Worm (Caenorhabditis elegans) whole organism, young adult: Measurements from ENCODE around the gene egg-3.

Experiments
- B0019.2 ChIP-seq: fragments of 200-800 bp; sonication (Bioruptor generic); conservative IDR thresholded peaks from 2 replicates; pipeline ENCODE4 v1.3.6; 2022; ENCODE audit warnings: missing genetic modification reagents, missing genetic modification characterization, missing compliant biosample characterization
- C17E4.6 ChIP-seq: fragments of 200-800 bp; sonication (Bioruptor generic); IDR thresholded peaks from 2 replicates; pipeline ENCODE4 v1.3.6; 2022; ENCODE audit warnings: missing genetic modification reagents, missing genetic modification characterization, missing compliant biosample characterization
- D2030.7 ChIP-seq: fragments of 200-800 bp; sonication (Bioruptor generic); IDR thresholded peaks from 2 replicates; pipeline ENCODE4 v1.3.6; 2022; ENCODE audit warnings: missing genetic modification reagents, missing genetic modification characterization, missing compliant biosample characterization
- F10E7.11 ChIP-seq: sonication (generic microtip); optimal IDR thresholded peaks from 2 replicates; lab custom pipeline; 2017; ENCODE audit warnings: mild to moderate bottlenecking, missing genetic modification characterization, moderate library complexity, missing compliant biosample characterization
- F33H1.4 ChIP-seq: fragments of 200-800 bp; sonication (Bioruptor generic); IDR thresholded peaks from 2 replicates; pipeline ENCODE4 v1.3.6; 2022; ENCODE audit warnings: missing genetic modification reagents, missing genetic modification characterization, missing compliant biosample characterization
- F37B4.10 ChIP-seq: fragments of 200-800 bp; sonication (Bioruptor generic); IDR thresholded peaks from 2 replicates; pipeline ENCODE4 v1.3.6; 2022; ENCODE audit warnings: missing genetic modification characterization, missing compliant biosample characterization
- F57A8.1 ChIP-seq: fragments of 200-800 bp; sonication (Bioruptor generic); optimal IDR thresholded peaks from 2 replicates; lab custom pipeline; 2018; ENCODE audit warnings: mild to moderate bottlenecking, missing genetic modification characterization, moderate library complexity, missing compliant biosample characterization
- K11D2.4 ChIP-seq: fragments of 200-800 bp; sonication (Bioruptor generic); IDR thresholded peaks from 2 replicates; pipeline ENCODE4 v1.3.6; 2022; ENCODE audit warnings: missing genetic modification reagents, missing genetic modification characterization, missing compliant biosample characterization
- K12H6.12 ChIP-seq: fragments of 200-800 bp; sonication (Bioruptor generic); optimal IDR thresholded peaks from 2 replicates; lab custom pipeline; 2018; ENCODE audit warnings: mild to moderate bottlenecking, missing genetic modification characterization, missing compliant biosample characterization
- T07F8.4 ChIP-seq: sonication (generic microtip); optimal IDR thresholded peaks from 2 replicates; lab custom pipeline; 2016; ENCODE audit warnings: mild to moderate bottlenecking, missing genetic modification characterization, moderate library complexity, missing compliant biosample characterization
- T26A5.8 ChIP-seq: sonication (generic microtip); optimal IDR thresholded peaks from 2 replicates; lab custom pipeline; 2016; ENCODE audit warnings: missing genetic modification characterization, missing compliant biosample characterization
- Y53G8AR.9 ChIP-seq: fragments of 200-800 bp; sonication (Bioruptor generic); conservative IDR thresholded peaks from 2 replicates; pipeline ENCODE4 v1.3.6; 2022; ENCODE audit warnings: missing genetic modification reagents, missing genetic modification characterization, missing compliant biosample characterization
- Y67H2A.10 ChIP-seq: fragments of 200-800 bp; sonication (Bioruptor generic); conservative IDR thresholded peaks from 2 replicates; pipeline ENCODE4 v1.3.6; 2022; ENCODE audit warnings: missing genetic modification reagents, missing genetic modification characterization, missing compliant biosample characterization
- Y79H2A.3 ChIP-seq: fragments of 200-800 bp; sonication (Bioruptor generic); conservative IDR thresholded peaks from 2 replicates; pipeline ENCODE4 v1.3.6; 2022; ENCODE audit warnings: missing genetic modification reagents, missing genetic modification characterization, missing compliant biosample characterization
- aptf-3 ChIP-seq: fragments of 200-800 bp; sonication (Bioruptor generic); IDR thresholded peaks from 2 replicates; pipeline ENCODE4 v1.3.6; 2022; ENCODE audit warnings: missing genetic modification characterization, missing compliant biosample characterization
- attf-5 ChIP-seq: fragments of 200-800 bp; sonication (Bioruptor generic); optimal IDR thresholded peaks from 2 replicates; lab custom pipeline; 2018; ENCODE audit warnings: mild to moderate bottlenecking, missing genetic modification characterization, missing compliant biosample characterization
- attf-6 ChIP-seq: fragments of 200-800 bp; sonication (Bioruptor generic); IDR thresholded peaks from 2 replicates; pipeline ENCODE4 v1.3.6; 2022; ENCODE audit warnings: missing genetic modification reagents, missing genetic modification characterization, missing compliant biosample characterization
- bed-1 ChIP-seq: fragments of 200-800 bp; sonication (Bioruptor generic); IDR thresholded peaks from 2 replicates; pipeline ENCODE4 v1.3.6; 2022; ENCODE audit warnings: missing genetic modification reagents, missing genetic modification characterization, missing compliant biosample characterization
- cebp-1 ChIP-seq, 2 experiments: fragments of 200-800 bp in 1 of 2; sonication (Bioruptor generic) in 1 of 2; sonication (generic microtip) in 1 of 2; IDR thresholded peaks in 1 of 2; optimal IDR thresholded peaks in 1 of 2; 2 replicates each; pipeline versions ENCODE4 v1.3.6 to Lab custom; 2017 to 2022; ENCODE audit warnings: missing compliant biosample characterization in 2 of 2, missing genetic modification characterization in 2 of 2, mild to moderate bottlenecking in 1 of 2, missing genetic modification reagents in 1 of 2, moderate library complexity in 1 of 2
- ceh-79 ChIP-seq: sonication (generic microtip); optimal IDR thresholded peaks from 2 replicates; lab custom pipeline; 2017; ENCODE audit warnings: mild to moderate bottlenecking, missing genetic modification characterization, missing compliant biosample characterization
- ceh-91 ChIP-seq: fragments of 200-800 bp; sonication (Bioruptor generic); IDR thresholded peaks from 2 replicates; pipeline ENCODE4 v1.3.6; 2022; ENCODE audit warnings: missing genetic modification reagents, missing genetic modification characterization, missing compliant biosample characterization
- chd-7 ChIP-seq: sonication (generic microtip); optimal IDR thresholded peaks from 2 replicates; lab custom pipeline; 2016; ENCODE audit warnings: mild to moderate bottlenecking, missing genetic modification characterization, moderate library complexity, missing compliant biosample characterization
- dox-1 ChIP-seq: fragments of 200-800 bp; sonication (Bioruptor generic); IDR thresholded peaks from 2 replicates; pipeline ENCODE4 v1.3.6; 2022; ENCODE audit warnings: missing genetic modification reagents, missing genetic modification characterization, missing compliant biosample characterization
- dpff-1 ChIP-seq: sonication (generic microtip); optimal IDR thresholded peaks from 2 replicates; lab custom pipeline; 2017; ENCODE audit warnings: mild to moderate bottlenecking, missing genetic modification characterization, missing compliant biosample characterization
- ets-4 ChIP-seq: fragments of 200-800 bp; sonication (Bioruptor generic); optimal IDR thresholded peaks from 2 replicates; lab custom pipeline; 2018; ENCODE audit warnings: mild to moderate bottlenecking, missing genetic modification characterization, missing compliant biosample characterization
- him-1 ChIP-seq: sonication (generic microtip); optimal IDR thresholded peaks from 2 replicates; lab custom pipeline; 2016; ENCODE audit warnings: missing genotype, missing genetic modification reagents, missing genetic modification characterization, missing compliant biosample characterization
- hlh-12 ChIP-seq: sonication (generic microtip); optimal IDR thresholded peaks from 2 replicates; lab custom pipeline; 2016; ENCODE audit warnings: missing genetic modification characterization, missing compliant biosample characterization
- hmg-1.2 ChIP-seq: fragments of 200-800 bp; sonication (Bioruptor generic); IDR thresholded peaks from 2 replicates; pipeline ENCODE4 v1.3.6; 2022; ENCODE audit warnings: missing genetic modification reagents, missing genetic modification characterization, missing compliant biosample characterization
- hmg-20 ChIP-seq: fragments of 200-800 bp; sonication (Bioruptor generic); IDR thresholded peaks from 2 replicates; pipeline ENCODE4 v1.3.6; 2022; ENCODE audit warnings: missing genetic modification reagents, missing genetic modification characterization, missing compliant biosample characterization
- lag-1 ChIP-seq: fragments of 200-800 bp; sonication (Bioruptor generic); IDR thresholded peaks from 2 replicates; pipeline ENCODE4 v1.3.6; 2022; ENCODE audit warnings: missing genetic modification reagents, missing genetic modification characterization, missing compliant biosample characterization
- let-607 ChIP-seq, 2 experiments: fragments of 200-800 bp in 1 of 2; sonication (Bioruptor generic) in 1 of 2; sonication (generic microtip) in 1 of 2; optimal IDR thresholded peaks; 2 replicates each; lab custom pipeline; 2016 to 2018; ENCODE audit warnings: mild to moderate bottlenecking in 2 of 2, missing compliant biosample characterization in 2 of 2, missing genetic modification characterization in 2 of 2, moderate library complexity in 2 of 2, missing genotype in 1 of 2
- lin-26 ChIP-seq: fragments of 200-800 bp; sonication (Bioruptor generic); IDR thresholded peaks from 2 replicates; pipeline ENCODE4 v1.3.6; 2022; ENCODE audit warnings: missing genetic modification reagents, missing genetic modification characterization, missing compliant biosample characterization
- lin-35 ChIP-seq, 3 experiments: fragments of 150-350 bp in 2 of 3; sonication (generic microtip) in 1 of 3; optimal IDR thresholded peaks; 2 replicates each; lab custom pipeline; 2014 to 2018; ENCODE audit warnings: missing biosample characterization in 3 of 3, missing genetic modification characterization in 3 of 3, missing genetic modification reagents in 3 of 3
- lin-40 ChIP-seq: sonication (generic microtip); optimal IDR thresholded peaks from 2 replicates; lab custom pipeline; 2016; ENCODE audit warnings: missing genetic modification characterization, mild to moderate bottlenecking, missing compliant biosample characterization, missing genotype, missing genetic modification reagents
- lin-54 ChIP-seq: fragments of 200-800 bp; sonication (Bioruptor generic); optimal IDR thresholded peaks from 2 replicates; lab custom pipeline; 2018; ENCODE audit warnings: mild to moderate bottlenecking, missing genetic modification characterization, missing compliant biosample characterization
- lsy-27 ChIP-seq: sonication (generic microtip); optimal IDR thresholded peaks from 2 replicates; lab custom pipeline; 2017; ENCODE audit warnings: missing genetic modification characterization, mild to moderate bottlenecking, missing compliant biosample characterization, antibody characterized with exemption, missing genotype, borderline replicate concordance; ENCODE audit not compliant: insufficient read depth
- mes-4 ChIP-seq: sonication (generic microtip); optimal IDR thresholded peaks from 2 replicates; lab custom pipeline; 2016; ENCODE audit warnings: missing genotype, missing genetic modification characterization, missing compliant biosample characterization
- nhr-179 ChIP-seq: sonication (generic microtip); optimal IDR thresholded peaks from 2 replicates; lab custom pipeline; 2016; ENCODE audit warnings: mild to moderate bottlenecking, missing genetic modification characterization, missing compliant biosample characterization
- nhr-27 ChIP-seq: fragments of 200-800 bp; sonication (Bioruptor generic); optimal IDR thresholded peaks from 2 replicates; lab custom pipeline; 2018; ENCODE audit warnings: mild to moderate bottlenecking, missing genetic modification characterization, moderate library complexity, missing compliant biosample characterization
- pbrm-1 ChIP-seq: fragments of 200-800 bp; sonication (Bioruptor generic); IDR thresholded peaks from 2 replicates; pipeline ENCODE4 v1.3.6; 2022; ENCODE audit warnings: missing genetic modification reagents, missing genetic modification characterization, missing compliant biosample characterization
- rcor-1 ChIP-seq: fragments of 200-800 bp; sonication (Bioruptor generic); IDR thresholded peaks from 2 replicates; pipeline ENCODE4 v1.3.6; 2022; ENCODE audit warnings: missing genetic modification reagents, missing genetic modification characterization, missing compliant biosample characterization
- repo-1 ChIP-seq: sonication (generic microtip); optimal IDR thresholded peaks from 2 replicates; lab custom pipeline; 2017; ENCODE audit warnings: mild to moderate bottlenecking, missing genetic modification characterization, missing compliant biosample characterization
- snpc-1.3 ChIP-seq: sonication (generic microtip); optimal IDR thresholded peaks from 2 replicates; lab custom pipeline; 2017; ENCODE audit warnings: missing genetic modification characterization, mild to moderate bottlenecking, missing compliant biosample characterization, antibody characterized with exemption, moderate library complexity, missing genotype, missing genetic modification reagents; ENCODE audit not compliant: insufficient read depth
- sptf-2 ChIP-seq: fragments of 200-800 bp; sonication (Bioruptor generic); optimal IDR thresholded peaks from 2 replicates; lab custom pipeline; 2018; ENCODE audit warnings: mild to moderate bottlenecking, missing genetic modification characterization, missing compliant biosample characterization
- tbp1 ChIP-seq: fragments of 200-800 bp; sonication (Bioruptor generic); optimal IDR thresholded peaks from 2 replicates; lab custom pipeline; 2018; ENCODE audit warnings: mild to moderate bottlenecking, missing genetic modification characterization, missing compliant biosample characterization
- zfh-2 ChIP-seq: fragments of 200-800 bp; sonication (Bioruptor generic); conservative IDR thresholded peaks from 2 replicates; pipeline ENCODE4 v1.3.6; 2022; ENCODE audit warnings: missing genetic modification reagents, missing genetic modification characterization, missing compliant biosample characterization
- ztf-3 ChIP-seq: fragments of 200-800 bp; sonication (Bioruptor generic); optimal IDR thresholded peaks from 2 replicates; lab custom pipeline; 2018; ENCODE audit warnings: mild to moderate bottlenecking, missing genetic modification characterization, missing compliant biosample characterization
- ztf-6 ChIP-seq: fragments of 200-800 bp; sonication (Bioruptor generic); IDR thresholded peaks from 2 replicates; pipeline ENCODE4 v1.3.6; 2022; ENCODE audit warnings: missing genetic modification reagents, missing genetic modification characterization, missing compliant biosample characterization

Gene egg-3

DNA sequence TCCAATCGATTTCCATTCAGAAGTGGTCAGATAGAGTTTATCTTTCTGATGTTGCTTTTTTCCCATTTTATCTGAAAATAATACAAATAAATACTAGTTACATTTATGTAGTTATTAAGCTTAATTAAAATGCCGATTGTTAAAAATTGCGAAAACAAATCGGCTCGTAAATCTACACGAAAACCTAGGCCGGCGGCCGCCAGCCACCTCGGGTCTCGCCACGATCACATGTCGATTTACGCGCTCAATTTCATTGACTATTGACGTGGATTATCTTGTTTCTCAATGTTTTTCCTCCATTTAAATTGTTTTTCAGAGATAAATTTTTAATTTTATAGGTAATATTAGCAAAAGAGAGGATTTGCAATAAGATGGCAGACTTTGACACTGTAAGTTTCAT lies 11.7 kb downstream of the egg-3 start, which contains the start of the genes cyn-4 and copz-1:
cyn-4 (minus strand) TSS at position 71 of the 400 bp plus-strand sequence.
copz-1 (plus strand) TSS at position 339 of the 400 bp plus-strand sequence.
- TF ChIP-seq T07F8.4 (tag; lab: Kevin White, UChicago) = no peak
- TF ChIP-seq K11D2.4 (GFP tag; lab: Robert Waterston, UW) = no peak
- no peak for TF ChIP-seq lin-26 (GFP tag; lab: Robert Waterston, UW)
- TF ChIP-seq ztf-6 (GFP tag; lab: Robert Waterston, UW) = no peak
- TF ChIP-seq tbp1 = peak; percentile 37
- TF ChIP-seq Y79H2A.3 (GFP tag; lab: Robert Waterston, UW) = no peak
- no peak for TF ChIP-seq T26A5.8 (tag; lab: Kevin White, UChicago)
- peak; percentile 73 for TF ChIP-seq D2030.7
- no peak for TF ChIP-seq attf-6 (GFP tag; lab: Robert Waterston, UW)
- TF ChIP-seq aptf-3 = no peak
- TF ChIP-seq F10E7.11 = no peak
- no peak for TF ChIP-seq F57A8.1 (GFP tag; lab: Kevin White, UChicago)
- no peak for TF ChIP-seq C17E4.6 (GFP tag; lab: Robert Waterston, UW)
- TF ChIP-seq rcor-1 (GFP tag; lab: Robert Waterston, UW) = peak; percentile 43; the same call in 1 of the 2 replicates
- TF ChIP-seq dox-1 (GFP tag; lab: Robert Waterston, UW) = peak; percentile 84
- TF ChIP-seq ets-4 (GFP tag; lab: Kevin White, UChicago) = no peak
- no peak for TF ChIP-seq hmg-20
- TF ChIP-seq nhr-179 (tag; lab: Kevin White, UChicago) = no peak
- TF ChIP-seq attf-5 (GFP tag; lab: Kevin White, UChicago) = peak; percentile 88
- no peak for TF ChIP-seq Y53G8AR.9 (GFP tag; lab: Robert Waterston, UW)
- TF ChIP-seq snpc-1.3 (tag; lab: Kevin White, UChicago) = peak; percentile 43
- 0 out of 2 replicates have a peak, but pooled peaks have one; percentile 42 for TF ChIP-seq Y67H2A.10 (GFP tag; lab: Robert Waterston, UW)
- TF ChIP-seq sptf-2 (GFP tag; lab: Kevin White, UChicago) = no peak
- TF ChIP-seq F37B4.10 (GFP tag; lab: Robert Waterston, UW) = no peak
- TF ChIP-seq F33H1.4 (GFP tag; lab: Robert Waterston, UW) = peak; percentile 93
- TF ChIP-seq ztf-3 (GFP tag; lab: Kevin White, UChicago) = no peak
- no peak for TF ChIP-seq ceh-79 (tag; lab: Kevin White, UChicago)
- TF ChIP-seq hmg-1.2 (GFP tag; lab: Robert Waterston, UW) = no peak
- TF ChIP-seq cebp-1 (GFP tag; IDR thresholded peaks at IDR 0.05; lab: Robert Waterston, UW) = peak; percentile 22; the same call in 1 of the 2 replicates
- TF ChIP-seq cebp-1 (tag; optimal IDR thresholded peaks at IDR 0.05; lab: Kevin White, UChicago) = peak; percentile 73
- no peak for TF ChIP-seq dpff-1 (tag; lab: Kevin White, UChicago)
- peak; percentile 47 for TF ChIP-seq K12H6.12
- TF ChIP-seq mes-4 (tag; lab: Kevin White, UChicago) = no peak
- no peak for TF ChIP-seq lsy-27
- no peak for TF ChIP-seq chd-7
- TF ChIP-seq let-607 (tag; optimal IDR thresholded peaks at IDR 0.05; lab: Kevin White, UChicago) = peak in 1 of 2 experiments; percentile 72
- TF ChIP-seq pbrm-1 = no peak
- TF ChIP-seq zfh-2 (GFP tag; lab: Robert Waterston, UW) = no peak
- peak in 1 of 3 experiments; percentile 60 for TF ChIP-seq lin-35 (GFP tag; optimal IDR thresholded peaks at IDR 0.05; lab: Kevin White, UChicago)
- no peak for TF ChIP-seq hlh-12 (tag; lab: Kevin White, UChicago)
- TF ChIP-seq lin-40 (tag; lab: Kevin White, UChicago) = peak; percentile 55
- TF ChIP-seq lin-54 (GFP tag; lab: Kevin White, UChicago) = peak; percentile 59
- TF ChIP-seq repo-1 (tag; lab: Kevin White, UChicago) = no peak
- TF ChIP-seq lag-1 (GFP tag; lab: Robert Waterston, UW) = no peak
- peak; percentile 66 for TF ChIP-seq ceh-91 (GFP tag; lab: Robert Waterston, UW)
- TF ChIP-seq bed-1 (GFP tag; lab: Robert Waterston, UW) = no peak
- peak; percentile 33 for TF ChIP-seq him-1 (tag; lab: Kevin White, UChicago)
- no peak for TF ChIP-seq nhr-27
- peak; percentile 84 for TF ChIP-seq B0019.2 (GFP tag; lab: Robert Waterston, UW)
